Worm (Caenorhabditis elegans) whole organism, mixed stage, embryonic: ENCODE data around the gene ubc-24.

ENCODE experiments used
- blmp-1 ChIP-seq: fragments of 150-350 bp; optimal IDR thresholded peaks from 2 replicates; lab custom pipeline; 2014; ENCODE audit warnings: missing biosample characterization, missing genetic modification characterization
- lsy-2 ChIP-seq: fragments of 150-350 bp; optimal IDR thresholded peaks from 2 replicates; lab custom pipeline; 2014; ENCODE audit warnings: missing biosample characterization, missing genetic modification characterization
- nhr-76 ChIP-seq: sonication (generic microtip); optimal IDR thresholded peaks from 2 replicates; lab custom pipeline; 2017; ENCODE audit warnings: missing biosample characterization, missing genetic modification characterization

- TF ChIP-seq lsy-2 (tag; lab: Kevin White, UChicago) (no peak), nhr-76 (tag; lab: Kevin White, UChicago) (no peak), blmp-1 (tag; lab: Kevin White, UChicago) (no peak)
These were observed 19.8 kb upstream of the ubc-24 start for ce11 chrII:8385561-8385960.
